Fruit fly (Drosophila melanogaster) whole organism, embryonic: ENCODE measurements around the gene hmw.

ENCODE experiments used
- Adf1 ChIP-seq: fragments of 200-800 bp; sonication (Bioruptor generic); IDR thresholded peaks from 2 replicates; pipeline ENCODE4 v1.3.6; 2022; ENCODE audit warnings: missing biosample characterization, missing genetic modification characterization
- Atf-2 ChIP-seq: fragments of 200-800 bp; sonication (Bioruptor generic); optimal IDR thresholded peaks from 2 replicates; lab custom pipeline; 2016; ENCODE audit warnings: missing biosample characterization, missing genetic modification characterization
- Bdp1 ChIP-seq: fragments of 200-800 bp; sonication (Bioruptor generic); optimal IDR thresholded peaks from 3 replicates; lab custom pipeline; 2016; ENCODE audit warnings: missing biosample characterization, missing genetic modification characterization
- CG12299 ChIP-seq: fragments of 200-800 bp; sonication (Bioruptor generic); optimal IDR thresholded peaks from 2 replicates; lab custom pipeline; 2018; ENCODE audit warnings: missing biosample characterization, mild to moderate bottlenecking, missing genetic modification characterization
- CG12391 ChIP-seq: fragments of 200-800 bp; sonication (Bioruptor generic); optimal IDR thresholded peaks from 3 replicates; lab custom pipeline; 2018; ENCODE audit warnings: missing biosample characterization, mild to moderate bottlenecking, missing genetic modification characterization, moderate library complexity
- CG17568 ChIP-seq: fragments of 200-800 bp; sonication (Bioruptor generic); optimal IDR thresholded peaks from 2 replicates; lab custom pipeline; 2018; ENCODE audit warnings: missing biosample characterization, mild to moderate bottlenecking, missing genetic modification characterization, moderate library complexity
- CG18764 ChIP-seq: fragments of 200-800 bp; sonication (Bioruptor generic); optimal IDR thresholded peaks from 3 replicates; lab custom pipeline; 2016; ENCODE audit warnings: missing biosample characterization, missing genetic modification characterization
- CG2120 ChIP-seq: fragments of 200-800 bp; sonication (Bioruptor generic); optimal IDR thresholded peaks from 3 replicates; lab custom pipeline; 2016; ENCODE audit warnings: missing biosample characterization, missing genetic modification characterization
- CG34422 ChIP-seq: fragments of 200-800 bp; sonication (Bioruptor generic); IDR thresholded peaks from 3 replicates; pipeline ENCODE4 v1.3.6; 2022; ENCODE audit warnings: missing biosample characterization, missing genetic modification characterization
- CG4820 ChIP-seq: fragments of 200-800 bp; sonication (Bioruptor generic); optimal IDR thresholded peaks from 3 replicates; lab custom pipeline; 2016; ENCODE audit warnings: missing biosample characterization, missing genetic modification characterization
- Deaf1 ChIP-seq: fragments of 200-800 bp; optimal IDR thresholded peaks from 3 replicates; lab custom pipeline; 2019; ENCODE audit warnings: missing biosample characterization, mild to moderate bottlenecking, missing genetic modification characterization, moderate library complexity
- Fer1 ChIP-seq: fragments of 200-800 bp; sonication (Bioruptor generic); optimal IDR thresholded peaks from 2 replicates; lab custom pipeline; 2017; ENCODE audit warnings: missing biosample characterization, mild to moderate bottlenecking, missing genetic modification characterization
- Fer2 ChIP-seq: fragments of 200-800 bp; sonication (Bioruptor generic); optimal IDR thresholded peaks from 2 replicates; lab custom pipeline; 2018; ENCODE audit warnings: missing biosample characterization, mild to moderate bottlenecking, missing genetic modification characterization, moderate library complexity
- Gug ChIP-seq: fragments of 200-800 bp; sonication (Bioruptor generic); IDR thresholded peaks from 4 replicates; pipeline ENCODE4 v1.3.6; 2022; ENCODE audit warnings: missing biosample characterization, missing genetic modification characterization
- H15 ChIP-seq: fragments of 200-800 bp; sonication (Bioruptor generic); IDR thresholded peaks from 3 replicates; pipeline ENCODE4 v1.3.6; 2022; ENCODE audit warnings: missing biosample characterization, missing genetic modification characterization
- Hey ChIP-seq: fragments of 200-800 bp; sonication (Bioruptor generic); optimal IDR thresholded peaks from 3 replicates; lab custom pipeline; 2018; ENCODE audit warnings: missing biosample characterization, mild to moderate bottlenecking, missing genetic modification characterization
- Hmr ChIP-seq: fragments of 200-800 bp; sonication (Bioruptor generic); optimal IDR thresholded peaks from 3 replicates; lab custom pipeline; 2017; ENCODE audit warnings: mild to moderate bottlenecking, missing biosample characterization, missing genetic modification reagents, missing genetic modification characterization
- Hr3 ChIP-seq: fragments of 200-800 bp; sonication (Bioruptor generic); optimal IDR thresholded peaks from 3 replicates; lab custom pipeline; 2016; ENCODE audit warnings: missing biosample characterization, missing genetic modification characterization
- Hr51 ChIP-seq, 2 experiments: fragments of 200-800 bp; sonication (Bioruptor generic); optimal IDR thresholded peaks; 2 replicates in 1 of 2; 3 replicates in 1 of 2; lab custom pipeline; 2016 to 2018; ENCODE audit warnings: missing biosample characterization in 2 of 2, missing genetic modification characterization in 2 of 2, mild to moderate bottlenecking in 1 of 2, moderate library complexity in 1 of 2
- Med ChIP-seq: fragments of 200-800 bp; sonication (Bioruptor generic); peaks from one replicate; lab custom pipeline; 2016; ENCODE audit warnings: missing biosample characterization, missing genetic modification characterization, mild to moderate bottlenecking, inconsistent platforms, moderate library complexity
- NC2α ChIP-seq: fragments of 200-800 bp; sonication (Bioruptor generic); optimal IDR thresholded peaks from 2 replicates; lab custom pipeline; 2016; ENCODE audit warnings: missing biosample characterization, missing genetic modification characterization
- Ptx1 ChIP-seq: fragments of 200-800 bp; sonication (Bioruptor generic); IDR thresholded peaks from 2 replicates; pipeline ENCODE4 v1.3.6; 2022; ENCODE audit warnings: missing biosample characterization, missing genetic modification characterization
- Sry-δ ChIP-seq: fragments of 200-800 bp; sonication (Bioruptor generic); optimal IDR thresholded peaks from 2 replicates; lab custom pipeline; 2016; ENCODE audit warnings: missing biosample characterization, missing genetic modification characterization
- Tbp ChIP-seq: fragments of >200 bp; optimal IDR thresholded peaks from 2 replicates; lab custom pipeline; 2018; ENCODE audit warnings: missing biosample characterization, missing genetic modification characterization
- Trl ChIP-seq, 3 experiments: fragments of >200 bp in 2 of 3; fragments of 200-800 bp in 1 of 3; sonication (Bioruptor generic) in 1 of 3; optimal IDR thresholded peaks; 2 replicates in 1 of 3; 3 replicates in 2 of 3; lab custom pipeline; 2016 to 2017; ENCODE audit warnings: missing biosample characterization in 1 of 3, missing genetic modification characterization in 1 of 3
- ase ChIP-seq: fragments of 200-800 bp; sonication (Bioruptor generic); IDR thresholded peaks from 3 replicates; pipeline ENCODE4 v1.3.6; 2022; ENCODE audit warnings: missing biosample characterization, missing genetic modification characterization
- cg ChIP-seq: fragments of 200-800 bp; sonication (Bioruptor generic); optimal IDR thresholded peaks from 3 replicates; lab custom pipeline; 2019; ENCODE audit warnings: missing biosample characterization, mild to moderate bottlenecking, missing genetic modification characterization, moderate library complexity
- chinmo ChIP-seq: fragments of 200-800 bp; sonication (Bioruptor generic); IDR thresholded peaks from 4 replicates; pipeline ENCODE4 v1.3.6; 2022; ENCODE audit warnings: missing biosample characterization, missing genetic modification characterization; ENCODE audit not compliant: partially characterized antibody
- crol ChIP-seq: fragments of 200-800 bp; sonication (Bioruptor generic); IDR thresholded peaks from 2 replicates; pipeline ENCODE4 v1.3.6; 2022; ENCODE audit warnings: missing biosample characterization, missing genetic modification characterization
- eve ChIP-seq, 2 experiments: fragments of >200 bp; optimal IDR thresholded peaks; 2 replicates each; lab custom pipeline; 2017; ENCODE audit warnings: missing biosample characterization in 2 of 2, missing genetic modification characterization in 2 of 2
- grau ChIP-seq: fragments of 200-800 bp; optimal IDR thresholded peaks from 3 replicates; lab custom pipeline; 2019; ENCODE audit warnings: missing biosample characterization, mild to moderate bottlenecking, missing genetic modification characterization, moderate library complexity
- gsb ChIP-seq: fragments of 200-800 bp; sonication (Bioruptor generic); IDR thresholded peaks from 2 replicates; pipeline ENCODE4 v1.3.6; 2022; ENCODE audit warnings: missing biosample characterization, missing genetic modification characterization
- insv ChIP-seq, 2 experiments: fragments of 200-800 bp; sonication (Bioruptor generic); optimal IDR thresholded peaks; 3 replicates each; lab custom pipeline; 2016 to 2018; ENCODE audit warnings: missing biosample characterization in 2 of 2, missing genetic modification characterization in 2 of 2
- kah ChIP-seq: fragments of 200-800 bp; sonication (Bioruptor generic); optimal IDR thresholded peaks from 2 replicates; lab custom pipeline; 2018; ENCODE audit warnings: missing biosample characterization, mild to moderate bottlenecking, missing genetic modification characterization
- kni ChIP-seq: fragments of 200-800 bp; sonication (Bioruptor generic); optimal IDR thresholded peaks from 3 replicates; lab custom pipeline; 2017; ENCODE audit warnings: mild to moderate bottlenecking, missing biosample characterization, missing genetic modification reagents, missing genetic modification characterization
- mam ChIP-seq: fragments of 200-800 bp; sonication (Bioruptor generic); optimal IDR thresholded peaks from 3 replicates; lab custom pipeline; 2016; ENCODE audit warnings: missing biosample characterization, missing genetic modification characterization
- nerfin-2 ChIP-seq: fragments of 200-800 bp; sonication (Bioruptor generic); IDR thresholded peaks from 2 replicates; pipeline ENCODE4 v1.3.6; 2022; ENCODE audit warnings: missing biosample characterization, missing genetic modification characterization; ENCODE audit not compliant: partially characterized antibody
- ranshi ChIP-seq: fragments of 200-800 bp; sonication (Bioruptor generic); IDR thresholded peaks from 2 replicates; pipeline ENCODE4 v1.3.6; 2022; ENCODE audit warnings: missing biosample characterization, missing genetic modification characterization
- scrt ChIP-seq: fragments of 200-800 bp; sonication (Bioruptor generic); optimal IDR thresholded peaks from 2 replicates; lab custom pipeline; 2018; ENCODE audit warnings: missing biosample characterization, mild to moderate bottlenecking, missing genetic modification characterization, moderate library complexity
- sisA ChIP-seq: fragments of 200-800 bp; sonication (Bioruptor generic); IDR thresholded peaks from 2 replicates; pipeline ENCODE4 v1.3.6; 2022; ENCODE audit warnings: missing biosample characterization, missing genetic modification characterization
- slbo ChIP-seq: fragments of 200-800 bp; sonication (Bioruptor generic); IDR thresholded peaks from 2 replicates; pipeline ENCODE4 v1.3.6; 2022; ENCODE audit warnings: missing biosample characterization, missing genetic modification characterization
- slp2 ChIP-seq: fragments of 200-800 bp; sonication (Bioruptor generic); optimal IDR thresholded peaks from 2 replicates; lab custom pipeline; 2016; ENCODE audit warnings: missing biosample characterization, missing genetic modification characterization
- tio ChIP-seq: fragments of 200-800 bp; sonication (Bioruptor generic); optimal IDR thresholded peaks from 2 replicates; lab custom pipeline; 2017; ENCODE audit warnings: missing biosample characterization, missing genetic modification characterization, inconsistent platforms
- toy ChIP-seq: fragments of 200-800 bp; sonication (Bioruptor generic); IDR thresholded peaks from 2 replicates; pipeline ENCODE4 v1.3.6; 2022; ENCODE audit warnings: missing biosample characterization, missing genetic modification characterization
- unc-4 ChIP-seq: fragments of 200-800 bp; sonication (Bioruptor generic); IDR thresholded peaks from 2 replicates; pipeline ENCODE4 v1.3.6; 2022; ENCODE audit warnings: missing biosample characterization, missing genetic modification characterization; ENCODE audit not compliant: partially characterized antibody
- zen2 ChIP-seq: fragments of 200-800 bp; sonication (Bioruptor generic); IDR thresholded peaks from 3 replicates; pipeline ENCODE4 v1.3.6; 2022; ENCODE audit warnings: missing biosample characterization, missing genetic modification characterization; ENCODE audit not compliant: partially characterized antibody
- zfh1 ChIP-seq: fragments of 200-800 bp; sonication (Bioruptor generic); IDR thresholded peaks from 3 replicates; pipeline ENCODE4 v1.3.6; 2022; ENCODE audit warnings: missing biosample characterization, missing genetic modification characterization

The hmw gene

DNA sequence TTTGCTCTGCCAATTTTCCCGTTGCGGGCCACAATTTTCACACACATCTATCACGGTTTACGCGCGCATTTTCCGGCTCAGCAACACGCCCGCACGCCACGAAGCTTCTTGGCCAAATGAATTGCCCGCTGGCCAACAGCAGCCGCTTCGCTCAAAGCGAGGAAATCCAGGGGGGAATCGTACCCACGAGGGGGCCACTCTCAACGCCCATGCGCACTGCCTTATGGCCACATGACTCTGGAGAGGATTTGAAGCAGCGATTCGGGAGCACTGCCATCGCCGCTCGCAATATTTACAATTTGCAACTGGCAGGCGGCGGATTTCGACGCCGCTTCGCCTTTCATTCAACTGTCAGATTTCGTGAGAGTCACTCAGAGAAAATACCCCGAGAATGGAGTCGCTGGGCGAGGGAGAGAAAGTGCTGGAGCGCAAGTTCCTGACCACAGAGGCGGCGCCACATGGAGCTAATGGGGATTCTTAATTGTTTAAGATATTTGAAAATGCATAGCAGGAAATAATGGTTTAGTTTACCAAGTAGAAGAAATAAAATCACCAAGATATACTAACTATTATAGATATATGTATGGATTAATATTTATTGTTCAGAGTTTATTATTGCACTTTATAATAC lies 1.0 kb upstream of the hmw start, which contains the start of gene CG15803 (continued):
- TF ChIP-seq zen2 (peak; percentile 41; the same call in 1 of the 3 replicates), kni (GFP tag; lab: Kevin White, UChicago) (no peak), mam (GFP tag; lab: Kevin White, UChicago) (peak; percentile 18), tio (GFP tag; lab: Kevin White, UChicago) (no peak), Hmr (peak; percentile 25), Med (GFP tag; lab: Kevin White, UChicago) (peak; percentile 67), CG2120 (GFP tag; lab: Kevin White, UChicago) (peak; percentile 48), crol (GFP tag; lab: Robert Waterston, UW) (peak; percentile 68), CG12391 (tag; lab: Kevin White, UChicago) (peak; percentile 5), toy (0 out of 2 replicates have a peak, but pooled peaks have one; percentile 8), cg (no peak), CG34422 (0 out of 3 replicates have a peak, but pooled peaks have one; percentile 38), Trl (optimal IDR thresholded peaks at IDR 0.05; lab: Kevin White, UChicago) (peak; percentile 43 to 67), Trl (GFP tag; optimal IDR thresholded peaks at IDR 0.05; lab: Kevin White, UChicago) (no peak), gsb (no peak), Hey (tag; lab: Kevin White, UChicago) (no peak), kah (GFP tag; lab: Kevin White, UChicago) (no peak), Hr51 (GFP tag; optimal IDR thresholded peaks at IDR 0.05; lab: Kevin White, UChicago) (peak in 1 of 2 experiments; percentile 25), eve (GFP tag; optimal IDR thresholded peaks at IDR 0.05; lab: Kevin White, UChicago) (no peak), Adf1 (GFP tag; lab: Robert Waterston, UW) (peak; percentile 47; the same call in 1 of the 2 replicates), unc-4 (GFP tag; lab: Robert Waterston, UW) (0 out of 2 replicates have a peak, but pooled peaks have one; percentile 15), grau (tag; lab: Kevin White, UChicago) (peak; percentile 8), Fer1 (GFP tag; lab: Kevin White, UChicago) (peak; percentile 6), Deaf1 (peak; percentile 78), chinmo (GFP tag; lab: Robert Waterston, UW) (peak; percentile 51; the same call in 1 of the 4 replicates), ase (GFP tag; lab: Robert Waterston, UW) (no peak)
- TF ChIP-seq, all 482 proteins: peak for 42

dm6 chr3R:18365978-18366643 lies 4.3 kb downstream of the hmw start, which contains the start of the genes WRNexo and Nup43:
Gene WRNexo (minus strand): TSS chr3R:18366162.
Gene Nup43 (plus strand): TSS chr3R:18366638.
- peak; percentile 43 for TF ChIP-seq slp2 (GFP tag; lab: Kevin White, UChicago)
- no peak for TF ChIP-seq Deaf1
- peak; percentile 50 for TF ChIP-seq Ptx1 (GFP tag; lab: Robert Waterston, UW)
- peak; percentile 47; the same call in 1 of the 2 replicates for TF ChIP-seq ranshi
- no peak for TF ChIP-seq Bdp1 (GFP tag; lab: Kevin White, UChicago)
- TF ChIP-seq H15 = 0 out of 3 replicates have a peak, but pooled peaks have one; percentile 31
- TF ChIP-seq CG17568 (GFP tag; lab: Kevin White, UChicago) = no peak
- peak; percentile 32; the same call in 2 of the 4 replicates for TF ChIP-seq Gug (GFP tag; lab: Robert Waterston, UW)
- TF ChIP-seq Hr3 (GFP tag; lab: Kevin White, UChicago) = peak; percentile 49
- TF ChIP-seq grau (tag; lab: Kevin White, UChicago) = peak; percentile 52
- TF ChIP-seq nerfin-2 = no peak
- TF ChIP-seq CG4820 (GFP tag; lab: Kevin White, UChicago) = peak; percentile 9
- peak; percentile 54; the same call in 2 of the 3 replicates for TF ChIP-seq zfh1 (GFP tag; lab: Robert Waterston, UW)
- TF ChIP-seq insv (GFP tag; optimal IDR thresholded peaks at IDR 0.05; lab: Kevin White, UChicago) = no peak
- no peak for TF ChIP-seq CG18764 (GFP tag; lab: Kevin White, UChicago)
- TF ChIP-seq Fer2 = no peak
- TF ChIP-seq Atf-2 (GFP tag; lab: Kevin White, UChicago) = no peak
- TF ChIP-seq NC2α (GFP tag; lab: Kevin White, UChicago) = peak; percentile 4
- TF ChIP-seq Sry-δ (GFP tag; lab: Kevin White, UChicago) = peak; percentile 33
- TF ChIP-seq CG12299 (tag; lab: Kevin White, UChicago) = no peak
- TF ChIP-seq ase (GFP tag; lab: Robert Waterston, UW) = no peak
- TF ChIP-seq scrt (GFP tag; lab: Kevin White, UChicago) = no peak
- TF ChIP-seq slbo (GFP tag; lab: Robert Waterston, UW) = peak; percentile 70
- TF ChIP-seq Tbp (GFP tag; lab: Kevin White, UChicago) = no peak
- peak; percentile 14; the same call in 1 of the 2 replicates for TF ChIP-seq sisA (GFP tag; lab: Robert Waterston, UW)
